Worm (Caenorhabditis elegans) whole organism, mixed stage, embryonic: ENCODE data around the gene C36B7.5.

Experiments
- elt-1 ChIP-seq: sonication (generic microtip); optimal IDR thresholded peaks from 2 replicates; lab custom pipeline; 2017; ENCODE audit warnings: missing genetic modification characterization, mild to moderate bottlenecking, missing compliant biosample characterization, antibody characterized with exemption, moderate library complexity, borderline replicate concordance; ENCODE audit not compliant: insufficient read depth
- flh-1 ChIP-seq: fragments of 200-800 bp; sonication (Bioruptor generic); optimal IDR thresholded peaks from 2 replicates; lab custom pipeline; 2018; ENCODE audit warnings: mild to moderate bottlenecking, missing genetic modification characterization, moderate library complexity, missing compliant biosample characterization
- pha-4 ChIP-seq: fragments of 150-350 bp; optimal IDR thresholded peaks from 2 replicates; lab custom pipeline; 2018; ENCODE audit warnings: missing biosample characterization, missing genetic modification reagents, missing genetic modification characterization
- zip-8 ChIP-seq: fragments of 150-350 bp; optimal IDR thresholded peaks from 2 replicates; lab custom pipeline; 2014; ENCODE audit warnings: missing biosample characterization, missing genetic modification characterization

- TF ChIP-seq elt-1 (tag; lab: Kevin White, UChicago) (no peak), flh-1 (GFP tag; lab: Kevin White, UChicago) (no peak), pha-4 (peak; percentile 81), zip-8 (tag; lab: Kevin White, UChicago) (no peak)
These were observed 27.8 kb downstream of the C36B7.5 start, which contains the start of gene pdi-6 for ce11 chrX:7068400-7068799.
